Fruit fly (Drosophila melanogaster) whole organism, adult: ENCODE data around the gene Cpsf73.

ENCODE experiments used
- CG11617 ChIP-seq: fragments of 200-800 bp; sonication (Bioruptor generic); optimal IDR thresholded peaks from 2 replicates; lab custom pipeline; 2017; ENCODE audit warnings: mild to moderate bottlenecking, missing biosample characterization, missing genetic modification reagents, missing genetic modification characterization
- CG12768 ChIP-seq: fragments of 200-800 bp; sonication (Bioruptor generic); optimal IDR thresholded peaks from 2 replicates; lab custom pipeline; 2017; ENCODE audit warnings: missing biosample characterization, missing genetic modification characterization, mild to moderate bottlenecking, moderate library complexity, missing genetic modification reagents
- CG14711 ChIP-seq: fragments of 200-800 bp; sonication (Bioruptor generic); optimal IDR thresholded peaks from 2 replicates; lab custom pipeline; 2018; ENCODE audit warnings: missing biosample characterization, mild to moderate bottlenecking, missing genetic modification characterization, moderate library complexity
- CG1620 ChIP-seq: fragments of 200-800 bp; sonication (Bioruptor generic); optimal IDR thresholded peaks from 2 replicates; lab custom pipeline; 2016; ENCODE audit warnings: missing biosample characterization, missing genetic modification characterization
- CG33017 ChIP-seq: fragments of 200-800 bp; sonication (Bioruptor generic); optimal IDR thresholded peaks from 2 replicates; lab custom pipeline; 2018; ENCODE audit warnings: missing biosample characterization, mild to moderate bottlenecking, missing genetic modification characterization, moderate library complexity
- CG5204 ChIP-seq: fragments of 200-800 bp; sonication (Bioruptor generic); optimal IDR thresholded peaks from 2 replicates; lab custom pipeline; 2016; ENCODE audit warnings: missing biosample characterization, missing genetic modification characterization
- CG7045 ChIP-seq: fragments of 200-800 bp; sonication (Bioruptor generic); optimal IDR thresholded peaks from 2 replicates; lab custom pipeline; 2017; ENCODE audit warnings: missing biosample characterization, mild to moderate bottlenecking, missing genetic modification characterization
- CG7101 ChIP-seq: fragments of 200-800 bp; sonication (Bioruptor generic); optimal IDR thresholded peaks from 2 replicates; lab custom pipeline; 2018; ENCODE audit warnings: missing biosample characterization, mild to moderate bottlenecking, missing genetic modification characterization, moderate library complexity
- Clk ChIP-seq: fragments of 200-800 bp; sonication (Bioruptor generic); optimal IDR thresholded peaks from 2 replicates; lab custom pipeline; 2017; ENCODE audit warnings: missing biosample characterization, missing genetic modification characterization
- Crg-1 ChIP-seq: fragments of 200-800 bp; sonication (Bioruptor generic); optimal IDR thresholded peaks from 2 replicates; lab custom pipeline; 2016; ENCODE audit warnings: missing biosample characterization, missing genetic modification characterization
- Hr96 ChIP-seq: fragments of 200-800 bp; sonication (Bioruptor generic); optimal IDR thresholded peaks from 2 replicates; lab custom pipeline; 2016; ENCODE audit warnings: missing biosample characterization, missing genetic modification characterization
- bab1 ChIP-seq: fragments of 200-800 bp; sonication (Bioruptor generic); optimal IDR thresholded peaks from 3 replicates; lab custom pipeline; 2019; ENCODE audit warnings: missing biosample characterization, mild to moderate bottlenecking, missing genetic modification characterization, moderate library complexity
- cic ChIP-seq: fragments of 200-800 bp; sonication (Bioruptor generic); optimal IDR thresholded peaks from 2 replicates; lab custom pipeline; 2017; ENCODE audit warnings: missing biosample characterization, mild to moderate bottlenecking, missing genetic modification characterization, moderate library complexity
- cnc ChIP-seq, 2 experiments: fragments of >200 bp; optimal IDR thresholded peaks; 2 replicates each; lab custom pipeline; 2017
- kay ChIP-seq: fragments of 200-800 bp; sonication (Bioruptor generic); peaks from one replicate; lab custom pipeline; 2016; ENCODE audit warnings: missing biosample characterization, missing genetic modification characterization, borderline replicate concordance
- ovo ChIP-seq: fragments of 200-800 bp; sonication (Bioruptor generic); optimal IDR thresholded peaks from 2 replicates; lab custom pipeline; 2016; ENCODE audit warnings: missing biosample characterization, missing genetic modification characterization
- pad ChIP-seq: fragments of 200-800 bp; sonication (Bioruptor generic); optimal IDR thresholded peaks from 3 replicates; lab custom pipeline; 2017; ENCODE audit warnings: missing biosample characterization, missing genetic modification characterization, mild to moderate bottlenecking, moderate library complexity, missing genetic modification reagents
- tj ChIP-seq: fragments of 200-800 bp; sonication (Bioruptor generic); optimal IDR thresholded peaks from 3 replicates; lab custom pipeline; 2017; ENCODE audit warnings: missing biosample characterization, mild to moderate bottlenecking, missing genetic modification characterization, moderate library complexity
- toe ChIP-seq: fragments of 200-800 bp; sonication (Bioruptor generic); optimal IDR thresholded peaks from 2 replicates; lab custom pipeline; 2016; ENCODE audit warnings: missing biosample characterization, missing genetic modification characterization

Gene Cpsf73

DNA sequence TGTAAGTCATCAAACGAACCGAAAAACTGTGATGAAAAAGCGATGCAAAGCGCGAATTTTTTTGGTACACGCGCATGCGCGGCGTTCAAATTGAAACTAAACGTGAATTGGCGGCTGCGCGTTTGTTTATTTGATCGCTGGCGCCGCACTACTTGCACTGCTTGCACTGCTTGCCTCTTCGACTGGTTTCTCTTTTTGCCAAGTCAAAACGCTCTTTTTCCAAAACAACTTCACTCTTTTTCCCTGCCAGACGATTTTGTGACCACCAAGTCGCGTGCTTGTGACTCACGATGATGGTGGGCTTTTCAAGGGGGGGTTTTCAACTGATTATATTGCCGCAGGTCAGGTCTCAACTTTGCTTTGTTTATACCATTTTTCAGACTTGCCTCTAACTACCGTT, 42.1 kb downstream of the Cpsf73 start, which contains the start of gene CG14304:
TSS of gene CG14304 (minus strand) at position 98 of the 400 bp plus-strand sequence.
- TF ChIP-seq toe (GFP tag; lab: Kevin White, UChicago) (no peak), CG1620 (GFP tag; lab: Kevin White, UChicago) (no peak), pad (no peak), bab1 (no peak), kay (no peak), CG7045 (GFP tag; lab: Kevin White, UChicago) (no peak), CG7101 (tag; lab: Kevin White, UChicago) (no peak), CG5204 (no peak), cnc (optimal IDR thresholded peaks at IDR 0.05; lab: Kevin White, UChicago) (no peak), Crg-1 (GFP tag; lab: Kevin White, UChicago) (no peak), CG33017 (tag; lab: Kevin White, UChicago) (no peak), CG11617 (GFP tag; lab: Kevin White, UChicago) (no peak), ovo (GFP tag; lab: Kevin White, UChicago) (no peak), Clk (GFP tag; lab: Kevin White, UChicago) (no peak), CG14711 (tag; lab: Kevin White, UChicago) (no peak), Hr96 (GFP tag; lab: Kevin White, UChicago) (no peak)

- TF ChIP-seq bab1 = no peak
- TF ChIP-seq CG7045 (GFP tag; lab: Kevin White, UChicago) = no peak
- TF ChIP-seq pad = no peak
- no peak for TF ChIP-seq toe (GFP tag; lab: Kevin White, UChicago)
- no peak for TF ChIP-seq Crg-1 (GFP tag; lab: Kevin White, UChicago)
- no peak for TF ChIP-seq CG5204
Observed at dm6 chr3R:18619451-18619942, 43.9 kb downstream of the Cpsf73 start.

- TF ChIP-seq CG1620 (GFP tag; lab: Kevin White, UChicago) (no peak), Clk (GFP tag; lab: Kevin White, UChicago) (no peak), tj (GFP tag; lab: Kevin White, UChicago) (no peak), bab1 (no peak), CG14711 (tag; lab: Kevin White, UChicago) (no peak)
Observed at dm6 chr3R:18617411-18617810, 45.9 kb downstream of the Cpsf73 start, which contains the start of gene CG7695. CG7695 (minus strand) TSS chr3R:18617511.

DNA sequence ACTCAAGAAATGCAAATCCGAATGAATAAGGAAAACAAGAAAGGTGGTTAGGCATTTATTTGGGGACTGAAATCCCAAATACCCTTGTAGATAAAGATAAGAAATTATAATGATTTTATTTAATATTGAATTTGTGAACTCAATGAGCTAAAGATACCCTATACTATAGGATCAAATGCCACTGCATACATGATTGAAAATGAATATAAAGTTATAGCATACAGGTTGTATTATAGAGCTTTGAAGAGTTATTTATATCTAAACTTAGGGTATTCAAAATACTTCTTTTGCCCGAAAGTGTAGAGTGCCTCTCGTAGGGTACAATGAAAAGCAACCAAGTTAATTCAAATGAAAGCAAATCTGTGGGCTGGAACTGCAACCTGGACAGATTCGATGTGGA, 47.3 kb downstream of the Cpsf73 start:
- no peak for TF ChIP-seq tj (GFP tag; lab: Kevin White, UChicago)
- no peak for TF ChIP-seq CG11617 (GFP tag; lab: Kevin White, UChicago)
- no peak for TF ChIP-seq pad
- TF ChIP-seq Clk (GFP tag; lab: Kevin White, UChicago) = no peak
- TF ChIP-seq cnc (optimal IDR thresholded peaks at IDR 0.05; lab: Kevin White, UChicago) = no peak
- TF ChIP-seq Hr96 (GFP tag; lab: Kevin White, UChicago) = no peak
- no peak for TF ChIP-seq CG33017 (tag; lab: Kevin White, UChicago)
- TF ChIP-seq toe (GFP tag; lab: Kevin White, UChicago) = no peak
- TF ChIP-seq CG7045 (GFP tag; lab: Kevin White, UChicago) = no peak
- no peak for TF ChIP-seq CG12768 (GFP tag; lab: Kevin White, UChicago)
- TF ChIP-seq CG14711 (tag; lab: Kevin White, UChicago) = no peak
- TF ChIP-seq cic (GFP tag; lab: Kevin White, UChicago) = no peak
